Fruit fly (Drosophila melanogaster) whole organism, embryonic: ENCODE data around the gene GABPI.

Source experiments
- Atf6 ChIP-seq: fragments of 200-800 bp; sonication (Bioruptor generic); IDR thresholded peaks from 2 replicates; pipeline ENCODE4 v1.3.6; 2022; ENCODE audit warnings: missing biosample characterization, missing genetic modification characterization
- B-H1 ChIP-seq: fragments of 200-800 bp; sonication (Bioruptor generic); IDR thresholded peaks from 3 replicates; pipeline ENCODE4 v1.3.6; 2022; ENCODE audit warnings: missing biosample characterization, missing genetic modification characterization
- CG13123 ChIP-seq: fragments of 200-800 bp; sonication (Bioruptor generic); optimal IDR thresholded peaks from 2 replicates; lab custom pipeline; 2016; ENCODE audit warnings: missing biosample characterization, missing genetic modification characterization
- CG13287 ChIP-seq: fragments of 200-800 bp; sonication (Bioruptor generic); IDR thresholded peaks from 2 replicates; pipeline ENCODE4 v1.3.6; 2022; ENCODE audit warnings: missing biosample characterization, missing genetic modification characterization; ENCODE audit not compliant: partially characterized antibody
- CG14860 ChIP-seq: fragments of 200-800 bp; sonication (Bioruptor generic); IDR thresholded peaks from 3 replicates; pipeline ENCODE4 v1.3.6; 2022; ENCODE audit warnings: missing biosample characterization, missing genetic modification characterization; ENCODE audit not compliant: partially characterized antibody
- CG15269 ChIP-seq: fragments of 200-800 bp; sonication (Bioruptor generic); optimal IDR thresholded peaks from 2 replicates; lab custom pipeline; 2018; ENCODE audit warnings: missing biosample characterization, mild to moderate bottlenecking, missing genetic modification characterization, moderate library complexity
- CG1529 ChIP-seq: fragments of 200-800 bp; sonication (Bioruptor generic); optimal IDR thresholded peaks from 3 replicates; lab custom pipeline; 2018; ENCODE audit warnings: missing biosample characterization, missing genetic modification characterization
- CG16863 ChIP-seq: fragments of 200-800 bp; sonication (Bioruptor generic); optimal IDR thresholded peaks from 3 replicates; lab custom pipeline; 2016; ENCODE audit warnings: missing biosample characterization, missing genetic modification characterization
- CG2678 ChIP-seq: fragments of 200-800 bp; sonication (Bioruptor generic); optimal IDR thresholded peaks from 3 replicates; lab custom pipeline; 2019; ENCODE audit warnings: missing biosample characterization, mild to moderate bottlenecking, missing genetic modification characterization, moderate library complexity
- CG3163 ChIP-seq: fragments of 200-800 bp; sonication (Bioruptor generic); optimal IDR thresholded peaks from 3 replicates; lab custom pipeline; 2016; ENCODE audit warnings: missing biosample characterization, missing genetic modification characterization
- CG33557 ChIP-seq: fragments of 200-800 bp; sonication (Bioruptor generic); optimal IDR thresholded peaks from 2 replicates; lab custom pipeline; 2019; ENCODE audit warnings: missing biosample characterization, mild to moderate bottlenecking, missing genetic modification characterization, moderate library complexity
- CG34224 ChIP-seq: fragments of 200-800 bp; sonication (Bioruptor generic); IDR thresholded peaks from 3 replicates; pipeline ENCODE4 v1.3.6; 2022; ENCODE audit warnings: missing biosample characterization, missing genetic modification characterization; ENCODE audit not compliant: partially characterized antibody
- CG34376 ChIP-seq: fragments of 200-800 bp; sonication (Bioruptor generic); optimal IDR thresholded peaks from 2 replicates; lab custom pipeline; 2018; ENCODE audit warnings: missing biosample characterization, mild to moderate bottlenecking, missing genetic modification characterization
- CG42726 ChIP-seq: fragments of 200-800 bp; sonication (Bioruptor generic); IDR thresholded peaks from 2 replicates; pipeline ENCODE4 v1.3.6; 2022; ENCODE audit warnings: missing biosample characterization, missing genetic modification characterization; ENCODE audit not compliant: partially characterized antibody
- CG4404 ChIP-seq: fragments of 200-800 bp; sonication (Bioruptor generic); IDR thresholded peaks from 2 replicates; pipeline ENCODE4 v1.3.6; 2022; ENCODE audit warnings: missing biosample characterization, missing genetic modification characterization
- CG6854 ChIP-seq: fragments of 200-800 bp; sonication (Bioruptor generic); optimal IDR thresholded peaks from 3 replicates; lab custom pipeline; 2017; ENCODE audit warnings: missing biosample characterization, mild to moderate bottlenecking, missing genetic modification characterization
- CG7786 ChIP-seq: fragments of 200-800 bp; sonication (Bioruptor generic); optimal IDR thresholded peaks from 2 replicates; lab custom pipeline; 2016; ENCODE audit warnings: missing biosample characterization, missing genetic modification characterization
- CG8089 ChIP-seq: fragments of 200-800 bp; sonication (Bioruptor generic); optimal IDR thresholded peaks from 3 replicates; lab custom pipeline; 2016; ENCODE audit warnings: missing biosample characterization, missing genetic modification characterization
- CG9215 ChIP-seq: fragments of 200-800 bp; sonication (Bioruptor generic); IDR thresholded peaks from 2 replicates; pipeline ENCODE4 v1.3.6; 2022; ENCODE audit warnings: missing biosample characterization, missing genetic modification characterization
- Chrac-16 ChIP-seq: fragments of 200-800 bp; sonication (Bioruptor generic); optimal IDR thresholded peaks from 3 replicates; lab custom pipeline; 2016; ENCODE audit warnings: missing biosample characterization, missing genetic modification characterization
- Dek ChIP-seq: fragments of 200-800 bp; sonication (Bioruptor generic); optimal IDR thresholded peaks from 3 replicates; lab custom pipeline; 2019; ENCODE audit warnings: missing biosample characterization, mild to moderate bottlenecking, missing genetic modification characterization, moderate library complexity
- Dp ChIP-seq: fragments of 200-800 bp; sonication (Bioruptor generic); optimal IDR thresholded peaks from 2 replicates; lab custom pipeline; 2018; ENCODE audit warnings: missing biosample characterization, mild to moderate bottlenecking, missing genetic modification characterization, moderate library complexity
- HmgZ ChIP-seq: fragments of 200-800 bp; sonication (Bioruptor generic); optimal IDR thresholded peaks from 2 replicates; lab custom pipeline; 2018; ENCODE audit warnings: missing biosample characterization, mild to moderate bottlenecking, missing genetic modification characterization
- Lhr ChIP-seq: fragments of 200-800 bp; sonication (Bioruptor generic); optimal IDR thresholded peaks from 3 replicates; lab custom pipeline; 2017; ENCODE audit warnings: mild to moderate bottlenecking, missing biosample characterization, missing genetic modification reagents, missing genetic modification characterization
- NC2β ChIP-seq: fragments of 200-800 bp; sonication (Bioruptor generic); optimal IDR thresholded peaks from 2 replicates; lab custom pipeline; 2016; ENCODE audit warnings: missing biosample characterization, missing genetic modification characterization
- Opbp ChIP-seq: fragments of 200-800 bp; sonication (Bioruptor generic); IDR thresholded peaks from 3 replicates; pipeline ENCODE4 v1.3.6; 2022; ENCODE audit warnings: missing biosample characterization, missing genetic modification characterization; ENCODE audit not compliant: partially characterized antibody
- Pdp1 ChIP-seq, 2 experiments: fragments of 200-800 bp; sonication (Bioruptor generic); optimal IDR thresholded peaks; 3 replicates each; lab custom pipeline; 2016; ENCODE audit warnings: missing biosample characterization in 2 of 2, missing genetic modification characterization in 2 of 2, mild to moderate bottlenecking in 1 of 2, moderate library complexity in 1 of 2
- Sry-β ChIP-seq: fragments of 200-800 bp; sonication (Bioruptor generic); optimal IDR thresholded peaks from 2 replicates; lab custom pipeline; 2018; ENCODE audit warnings: missing biosample characterization, mild to moderate bottlenecking, missing genetic modification characterization, moderate library complexity
- TFAM ChIP-seq: fragments of 200-800 bp; sonication (Bioruptor generic); optimal IDR thresholded peaks from 2 replicates; lab custom pipeline; 2017; ENCODE audit warnings: missing biosample characterization, missing genetic modification characterization, inconsistent platforms
- Taf1 ChIP-seq: fragments of 200-800 bp; sonication (Bioruptor generic); IDR thresholded peaks from 2 replicates; pipeline ENCODE4 v1.3.6; 2022; ENCODE audit warnings: missing biosample characterization, missing genetic modification characterization
- ase ChIP-seq: fragments of 200-800 bp; sonication (Bioruptor generic); IDR thresholded peaks from 3 replicates; pipeline ENCODE4 v1.3.6; 2022; ENCODE audit warnings: missing biosample characterization, missing genetic modification characterization
- chinmo ChIP-seq: fragments of 200-800 bp; sonication (Bioruptor generic); IDR thresholded peaks from 4 replicates; pipeline ENCODE4 v1.3.6; 2022; ENCODE audit warnings: missing biosample characterization, missing genetic modification characterization; ENCODE audit not compliant: partially characterized antibody
- chn ChIP-seq: fragments of 200-800 bp; sonication (Bioruptor generic); optimal IDR thresholded peaks from 2 replicates; lab custom pipeline; 2016; ENCODE audit warnings: missing biosample characterization, missing genetic modification characterization
- ci ChIP-seq: fragments of 200-800 bp; sonication (Bioruptor generic); IDR thresholded peaks from 3 replicates; pipeline ENCODE4 v1.3.6; 2022; ENCODE audit warnings: missing biosample characterization, missing genetic modification characterization
- dysf ChIP-seq: fragments of 200-800 bp; sonication (Bioruptor generic); IDR thresholded peaks from 3 replicates; pipeline ENCODE4 v1.3.6; 2022; ENCODE audit warnings: missing biosample characterization, missing genetic modification characterization
- fd3F ChIP-seq: fragments of 200-800 bp; sonication (Bioruptor generic); optimal IDR thresholded peaks from 2 replicates; lab custom pipeline; 2018; ENCODE audit warnings: missing biosample characterization, mild to moderate bottlenecking, missing genetic modification characterization, moderate library complexity
- ftz-f1 ChIP-seq: fragments of 200-800 bp; sonication (Bioruptor generic); optimal IDR thresholded peaks from 2 replicates; lab custom pipeline; 2016; ENCODE audit warnings: missing biosample characterization, missing genetic modification characterization
- hbn ChIP-seq: fragments of 200-800 bp; sonication (Bioruptor generic); IDR thresholded peaks from 2 replicates; pipeline ENCODE4 v1.3.6; 2022; ENCODE audit warnings: missing biosample characterization, missing genetic modification characterization; ENCODE audit not compliant: partially characterized antibody
- kni ChIP-seq: fragments of 200-800 bp; sonication (Bioruptor generic); optimal IDR thresholded peaks from 3 replicates; lab custom pipeline; 2017; ENCODE audit warnings: mild to moderate bottlenecking, missing biosample characterization, missing genetic modification reagents, missing genetic modification characterization
- pfk ChIP-seq: fragments of 200-800 bp; sonication (Bioruptor generic); optimal IDR thresholded peaks from 2 replicates; lab custom pipeline; 2018; ENCODE audit warnings: missing biosample characterization, mild to moderate bottlenecking, missing genetic modification characterization, moderate library complexity
- prd ChIP-seq, 3 experiments: fragments of >200 bp in 2 of 3; fragments of 200-800 bp in 1 of 3; sonication (Bioruptor generic) in 1 of 3; optimal IDR thresholded peaks in 2 of 3; IDR thresholded peaks in 1 of 3; 2 replicates in 2 of 3; 3 replicates in 1 of 3; pipeline versions ENCODE4 v1.3.6 to Lab custom; 2017 to 2022; ENCODE audit warnings: missing biosample characterization in 1 of 3, missing genetic modification characterization in 1 of 3
- pros ChIP-seq: fragments of 200-800 bp; sonication (Bioruptor generic); optimal IDR thresholded peaks from 3 replicates; lab custom pipeline; 2019; ENCODE audit warnings: missing biosample characterization, mild to moderate bottlenecking, missing genetic modification characterization, moderate library complexity
- shn ChIP-seq: fragments of 200-800 bp; sonication (Bioruptor generic); optimal IDR thresholded peaks from 3 replicates; lab custom pipeline; 2016; ENCODE audit warnings: missing biosample characterization, missing genetic modification characterization
- sima ChIP-seq: fragments of 200-800 bp; sonication (Bioruptor generic); optimal IDR thresholded peaks from 2 replicates; lab custom pipeline; 2016; ENCODE audit warnings: missing biosample characterization, missing genetic modification characterization
- slou ChIP-seq: fragments of 200-800 bp; sonication (Bioruptor generic); optimal IDR thresholded peaks from 3 replicates; lab custom pipeline; 2016; ENCODE audit warnings: missing biosample characterization, missing genetic modification characterization
- tna ChIP-seq: fragments of 200-800 bp; sonication (Bioruptor generic); IDR thresholded peaks from 2 replicates; pipeline ENCODE4 v1.3.6; 2022; ENCODE audit warnings: missing biosample characterization, missing genetic modification characterization; ENCODE audit not compliant: partially characterized antibody
- usp ChIP-seq: fragments of >200 bp; optimal IDR thresholded peaks from 2 replicates; lab custom pipeline; 2017; ENCODE audit warnings: missing biosample characterization, missing genetic modification characterization
- zfh1 ChIP-seq: fragments of 200-800 bp; sonication (Bioruptor generic); IDR thresholded peaks from 3 replicates; pipeline ENCODE4 v1.3.6; 2022; ENCODE audit warnings: missing biosample characterization, missing genetic modification characterization

Gene GABPI

DNA sequence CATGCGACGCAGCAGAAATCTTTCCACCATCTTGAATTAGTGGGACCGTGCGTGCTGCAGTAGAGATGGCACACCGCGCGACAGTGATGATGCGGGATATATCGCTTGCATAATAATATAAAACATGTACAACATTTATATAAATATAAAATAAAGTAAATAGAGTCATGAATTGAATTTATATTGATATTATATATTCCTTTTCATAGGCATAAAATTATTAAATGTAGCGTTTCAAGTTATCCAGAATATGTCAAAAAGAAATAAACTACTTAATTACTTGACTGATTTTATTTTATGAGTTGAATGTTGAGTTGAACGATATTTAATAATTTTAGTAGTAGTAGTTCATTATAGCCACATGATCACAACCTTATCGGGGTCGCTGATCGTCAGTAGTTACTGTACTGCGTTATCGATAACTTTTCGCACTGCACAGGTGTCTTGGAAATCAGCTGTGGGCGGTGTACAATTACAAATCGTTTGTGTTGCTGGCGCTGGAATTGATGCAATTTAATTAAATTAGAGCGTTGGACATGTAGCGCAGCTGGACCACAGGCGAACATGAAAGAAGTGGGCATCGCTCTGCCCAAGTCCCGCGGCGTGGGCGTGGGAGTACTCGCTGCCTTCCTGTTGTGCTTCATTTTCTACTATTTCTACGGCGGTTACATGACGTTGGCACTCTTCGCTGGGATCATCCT lies 42.5 kb upstream of the GABPI start, which contains the start of the genes Chd1 and Bem46 (continued):
- TF ChIP-seq CG15269 (peak; percentile 87), Pdp1 (GFP tag; optimal IDR thresholded peaks at IDR 0.05; lab: Kevin White, UChicago) (peak; percentile 79 to 82), Sry-β (peak; percentile 96), usp (no peak), CG13123 (peak; percentile 78), ci (GFP tag; lab: Robert Waterston, UW) (peak; percentile 84), Chrac-16 (GFP tag; lab: Kevin White, UChicago) (peak; percentile 90), Atf6 (peak; percentile 73), CG13287 (GFP tag; lab: Robert Waterston, UW) (no peak), kni (GFP tag; lab: Kevin White, UChicago) (no peak), ftz-f1 (GFP tag; lab: Kevin White, UChicago) (peak; percentile 53), pfk (GFP tag; lab: Kevin White, UChicago) (peak; percentile 44), B-H1 (GFP tag; lab: Robert Waterston, UW) (peak; percentile 77), CG7786 (GFP tag; lab: Kevin White, UChicago) (peak; percentile 76), Taf1 (GFP tag; lab: Robert Waterston, UW) (peak; percentile 64; the same call in 1 of the 2 replicates), chinmo (GFP tag; lab: Robert Waterston, UW) (0 out of 4 replicates have a peak, but pooled peaks have one; percentile 40), CG4404 (GFP tag; lab: Robert Waterston, UW) (peak; percentile 79), CG9215 (GFP tag; lab: Robert Waterston, UW) (peak; percentile 88), Dek (peak; percentile 87), CG34224 (GFP tag; lab: Robert Waterston, UW) (no peak; the same call in 2 of the 3 replicates), CG2678 (tag; lab: Kevin White, UChicago) (peak; percentile 91), zfh1 (GFP tag; lab: Robert Waterston, UW) (peak; percentile 82), slou (GFP tag; lab: Kevin White, UChicago) (peak; percentile 82), Opbp (GFP tag; lab: Robert Waterston, UW) (no peak; the same call in 2 of the 3 replicates), CG1529 (GFP tag; lab: Kevin White, UChicago) (no peak), CG33557 (peak; percentile 73), TFAM (no peak), CG42726 (GFP tag; lab: Robert Waterston, UW) (no peak), prd (optimal IDR thresholded peaks at IDR 0.05; lab: Kevin White, UChicago) (no peak), prd (GFP tag; IDR thresholded peaks at IDR 0.05; lab: Robert Waterston, UW) (peak; percentile 91), CG16863 (peak; percentile 50), NC2β (GFP tag; lab: Kevin White, UChicago) (peak; percentile 48), CG6854 (GFP tag; lab: Kevin White, UChicago) (no peak), HmgZ (tag; lab: Kevin White, UChicago) (peak; percentile 74), fd3F (GFP tag; lab: Kevin White, UChicago) (peak; percentile 84), CG14860 (GFP tag; lab: Robert Waterston, UW) (no peak), dysf (GFP tag; lab: Robert Waterston, UW) (peak; percentile 88), Lhr (GFP tag; lab: Kevin White, UChicago) (no peak), CG8089 (peak; percentile 57), pros (GFP tag; lab: Kevin White, UChicago) (peak; percentile 13), sima (GFP tag; lab: Kevin White, UChicago) (no peak), Dp (no peak), chn (GFP tag; lab: Kevin White, UChicago) (peak; percentile 82), shn (GFP tag; lab: Kevin White, UChicago) (peak; percentile 74), hbn (GFP tag; lab: Robert Waterston, UW) (no peak), tna (GFP tag; lab: Robert Waterston, UW) (no peak), ase (peak; percentile 80; the same call in 2 of the 3 replicates), CG3163 (GFP tag; lab: Kevin White, UChicago) (peak; percentile 56), CG34376 (GFP tag; lab: Kevin White, UChicago) (no peak)
